Fruit fly (Drosophila melanogaster): ENCODE measurements around the gene eya.

DNA sequence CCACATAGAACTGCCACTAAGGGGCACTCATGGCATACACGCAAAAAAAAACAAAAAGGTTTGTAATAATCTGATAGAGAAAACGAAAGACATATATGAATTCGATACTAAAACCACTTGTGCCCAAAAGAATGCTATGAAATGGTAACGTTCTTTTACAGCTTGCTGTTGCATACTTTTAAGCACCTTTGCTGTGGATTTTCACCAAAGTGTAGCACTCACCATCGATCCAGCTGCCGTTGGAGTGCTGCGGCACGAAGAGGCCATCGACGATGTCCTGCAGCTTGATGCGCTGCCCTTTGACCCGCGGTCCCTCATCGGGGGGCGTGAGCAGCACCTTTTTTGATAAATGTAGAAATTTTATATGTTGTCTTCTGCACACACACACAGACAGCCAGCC lies 32.3 kb upstream of the eya start:
- TF ChIP-seq cnc (optimal IDR thresholded peaks at IDR 0.05): no peak
- TF ChIP-seq Clk (GFP tag; optimal IDR thresholded peaks at IDR 0.05): no peak
- TF ChIP-seq toe (GFP tag; optimal IDR thresholded peaks at IDR 0.05): no peak
- TF ChIP-seq CG14711 (tag; optimal IDR thresholded peaks at IDR 0.05): no peak
- TF ChIP-seq bab1 (GFP tag; optimal IDR thresholded peaks at IDR 0.05): no peak
